Worm (Caenorhabditis elegans) whole organism, L2 larva: ENCODE data around the gene sri-57.
"Not testable (repeated sequence)": the region's sequence is repeated elsewhere in the genome, so short reads cannot be mapped to it uniquely, and the experiment has no call there.

Experiments used
- C34F6.9 ChIP-seq: fragments of 150-350 bp; optimal IDR thresholded peaks from 2 replicates; lab custom pipeline; 2014; ENCODE audit warnings: missing biosample characterization, missing genetic modification characterization
- R02D3.7 ChIP-seq: fragments of 150-350 bp; optimal IDR thresholded peaks from 2 replicates; lab custom pipeline; 2014; ENCODE audit warnings: missing biosample characterization, missing genetic modification characterization
- alr-1 ChIP-seq: fragments of 150-350 bp; optimal IDR thresholded peaks from 2 replicates; lab custom pipeline; 2014; ENCODE audit warnings: missing biosample characterization, missing genetic modification characterization
- aly-2 ChIP-seq: fragments of 150-350 bp; optimal IDR thresholded peaks from 2 replicates; lab custom pipeline; 2014; ENCODE audit warnings: missing biosample characterization, missing genetic modification characterization
- ama-1 ChIP-seq: fragments of 150-350 bp; optimal IDR thresholded peaks from 2 replicates; lab custom pipeline; 2018; ENCODE audit warnings: inconsistent platforms
- blmp-1 ChIP-seq: sonication (generic microtip); optimal IDR thresholded peaks from 2 replicates; lab custom pipeline; 2017; ENCODE audit warnings: missing genetic modification characterization, mild to moderate bottlenecking, missing compliant biosample characterization, antibody characterized with exemption, moderate library complexity; ENCODE audit not compliant: insufficient read depth
- crh-2 ChIP-seq: sonication (generic microtip); optimal IDR thresholded peaks from 2 replicates; lab custom pipeline; 2017; ENCODE audit warnings: missing biosample characterization, missing genetic modification characterization
- dmd-4 ChIP-seq: sonication (generic microtip); optimal IDR thresholded peaks from 2 replicates; lab custom pipeline; 2017; ENCODE audit warnings: missing biosample characterization, missing genetic modification characterization
- egl-27 ChIP-seq: sonication (generic microtip); optimal IDR thresholded peaks from 3 replicates; lab custom pipeline; 2017; ENCODE audit warnings: missing biosample characterization, missing genetic modification reagents, missing genetic modification characterization
- elt-1 ChIP-seq: fragments of 150-350 bp; optimal IDR thresholded peaks from 2 replicates; lab custom pipeline; 2014; ENCODE audit warnings: missing biosample characterization, missing genetic modification characterization
- fos-1 ChIP-seq: fragments of 150-350 bp; optimal IDR thresholded peaks from 2 replicates; lab custom pipeline; 2014; ENCODE audit warnings: missing biosample characterization, missing genetic modification characterization
- gmeb-1 ChIP-seq: fragments of 150-350 bp; optimal IDR thresholded peaks from 2 replicates; lab custom pipeline; 2014; ENCODE audit warnings: missing biosample characterization, missing genetic modification characterization
- lin-11 ChIP-seq: fragments of 150-350 bp; sonication (generic microtip); optimal IDR thresholded peaks from 2 replicates; lab custom pipeline; 2014; ENCODE audit warnings: missing biosample characterization, missing genetic modification characterization, inconsistent platforms, mixed read lengths
- lin-13 ChIP-seq: fragments of 150-350 bp; optimal IDR thresholded peaks from 2 replicates; lab custom pipeline; 2014; ENCODE audit warnings: missing biosample characterization, missing genetic modification reagents, missing genetic modification characterization
- mab-5 ChIP-seq: fragments of 150-350 bp; optimal IDR thresholded peaks from 2 replicates; lab custom pipeline; 2014; ENCODE audit warnings: missing biosample characterization, missing genetic modification characterization
- mbf-1 ChIP-seq: sonication (generic microtip); optimal IDR thresholded peaks from 2 replicates; lab custom pipeline; 2017; ENCODE audit warnings: missing biosample characterization, missing genetic modification characterization
- mdl-1 ChIP-seq, 2 experiments: fragments of 150-350 bp in 1 of 2; sonication (generic microtip) in 1 of 2; optimal IDR thresholded peaks; 2 replicates each; lab custom pipeline; 2017; ENCODE audit warnings: missing biosample characterization in 2 of 2, missing genetic modification characterization in 2 of 2
- nhr-11 ChIP-seq: fragments of 150-350 bp; optimal IDR thresholded peaks from 2 replicates; lab custom pipeline; 2014; ENCODE audit warnings: missing biosample characterization, missing genetic modification characterization
- nhr-12 ChIP-seq: fragments of 150-350 bp; optimal IDR thresholded peaks from 2 replicates; lab custom pipeline; 2014; ENCODE audit warnings: missing biosample characterization, missing genetic modification characterization
- nhr-129 ChIP-seq: fragments of 150-350 bp; optimal IDR thresholded peaks from 2 replicates; lab custom pipeline; 2014; ENCODE audit warnings: missing biosample characterization, missing genetic modification characterization
- nhr-21 ChIP-seq: fragments of 150-350 bp; optimal IDR thresholded peaks from 2 replicates; lab custom pipeline; 2014; ENCODE audit warnings: missing biosample characterization, missing genetic modification characterization
- nhr-237 ChIP-seq: fragments of 150-350 bp; optimal IDR thresholded peaks from 2 replicates; lab custom pipeline; 2014; ENCODE audit warnings: missing biosample characterization, missing genetic modification characterization
- nhr-25 ChIP-seq: fragments of 150-350 bp; sonication (generic microtip); optimal IDR thresholded peaks from 3 replicates; lab custom pipeline; 2014; ENCODE audit warnings: missing biosample characterization, missing genetic modification characterization
- nhr-6 ChIP-seq: fragments of 150-350 bp; optimal IDR thresholded peaks from 2 replicates; lab custom pipeline; 2014; ENCODE audit warnings: missing biosample characterization, missing genetic modification characterization
- nhr-77 ChIP-seq: fragments of 150-350 bp; optimal IDR thresholded peaks from 2 replicates; lab custom pipeline; 2014; ENCODE audit warnings: missing biosample characterization, missing genetic modification characterization
- peb-1 ChIP-seq: fragments of 150-350 bp; optimal IDR thresholded peaks from 2 replicates; lab custom pipeline; 2014; ENCODE audit warnings: missing biosample characterization, missing genetic modification characterization
- sem-4 ChIP-seq: fragments of 150-350 bp; optimal IDR thresholded peaks from 2 replicates; lab custom pipeline; 2014; ENCODE audit warnings: missing biosample characterization, missing genetic modification reagents, missing genetic modification characterization
- skn-1 ChIP-seq: sonication (generic microtip); optimal IDR thresholded peaks from 2 replicates; lab custom pipeline; 2017; ENCODE audit warnings: missing biosample characterization, missing genetic modification characterization
- sma-3 ChIP-seq: sonication (generic microtip); optimal IDR thresholded peaks from 2 replicates; lab custom pipeline; 2016; ENCODE audit warnings: missing genetic modification reagents, missing genetic modification characterization, missing compliant biosample characterization
- sma-9 ChIP-seq, 2 experiments: fragments of 150-350 bp in 1 of 2; sonication (generic microtip) in 1 of 2; optimal IDR thresholded peaks; 2 replicates each; lab custom pipeline; 2014 to 2016; ENCODE audit warnings: missing genetic modification characterization in 2 of 2, mild to moderate bottlenecking in 1 of 2, missing biosample characterization in 1 of 2, missing compliant biosample characterization in 1 of 2, missing genetic modification reagents in 1 of 2, moderate library complexity in 1 of 2
- unc-39 ChIP-seq: fragments of 150-350 bp; optimal IDR thresholded peaks from 2 replicates; lab custom pipeline; 2014; ENCODE audit warnings: missing biosample characterization, missing genetic modification characterization
- unc-55 ChIP-seq: fragments of 150-350 bp; sonication (generic microtip); optimal IDR thresholded peaks from 3 replicates; lab custom pipeline; 2014; ENCODE audit warnings: missing biosample characterization, missing genetic modification reagents, missing genetic modification characterization
- unc-62 ChIP-seq: fragments of 150-350 bp; optimal IDR thresholded peaks from 2 replicates; lab custom pipeline; 2014; ENCODE audit warnings: missing biosample characterization, missing genetic modification reagents, missing genetic modification characterization
- ztf-1 ChIP-seq: fragments of 200-800 bp; sonication (Bioruptor generic); conservative IDR thresholded peaks from 2 replicates; pipeline ENCODE4 v1.3.6; 2022; ENCODE audit warnings: missing genetic modification characterization, missing compliant biosample characterization
- ztf-11 ChIP-seq: sonication (generic microtip); optimal IDR thresholded peaks from 2 replicates; lab custom pipeline; 2017; ENCODE audit warnings: missing biosample characterization, missing genetic modification characterization
- ztf-4 ChIP-seq: fragments of 150-350 bp; optimal IDR thresholded peaks from 2 replicates; lab custom pipeline; 2014; ENCODE audit warnings: missing biosample characterization, missing genetic modification characterization

The sri-57 gene

ce11 chrII:2627154-2627799 is 44.9 kb downstream of the sri-57 start, which contains the start of gene sri-71:
Gene sri-71, plus strand, starts transcription at chrII:2627749.
- TF ChIP-seq peb-1 (tag; lab: Kevin White, UChicago) = no peak
- TF ChIP-seq skn-1 = no peak
- no peak for TF ChIP-seq sem-4 (tag; lab: Kevin White, UChicago)
- TF ChIP-seq aly-2 = no peak
- TF ChIP-seq nhr-25 (tag; lab: Kevin White, UChicago) = no peak
- TF ChIP-seq ama-1 (lab: Kevin White, UChicago) = no peak
- TF ChIP-seq gmeb-1 (tag; lab: Kevin White, UChicago) = no peak
- TF ChIP-seq nhr-12 (tag; lab: Kevin White, UChicago) = no peak
- no peak for TF ChIP-seq nhr-129 (tag; lab: Kevin White, UChicago)
- TF ChIP-seq crh-2 = no peak
- TF ChIP-seq unc-55 (GFP tag; lab: Kevin White, UChicago) = no peak
- no peak for TF ChIP-seq nhr-6 (tag; lab: Kevin White, UChicago)
- no peak for TF ChIP-seq sma-9 (GFP tag; optimal IDR thresholded peaks at IDR 0.05; lab: Kevin White, UChicago)
- TF ChIP-seq sma-9 (tag; optimal IDR thresholded peaks at IDR 0.05; lab: Kevin White, UChicago) = no peak
- no peak for TF ChIP-seq mdl-1 (tag; optimal IDR thresholded peaks at IDR 0.05; lab: Kevin White, UChicago)
- no peak for TF ChIP-seq mab-5 (tag; lab: Kevin White, UChicago)
- no peak for TF ChIP-seq nhr-21 (tag; lab: Kevin White, UChicago)
- TF ChIP-seq elt-1 (tag; lab: Kevin White, UChicago) = no peak
- TF ChIP-seq nhr-11 (tag; lab: Kevin White, UChicago) = no peak

- TF ChIP-seq ztf-11 (tag; lab: Kevin White, UChicago) (no peak), dmd-4 (tag; lab: Kevin White, UChicago) (no peak), ztf-4 (no peak), peb-1 (tag; lab: Kevin White, UChicago) (no peak), mbf-1 (no peak), nhr-11 (tag; lab: Kevin White, UChicago) (no peak), aly-2 (no peak), sem-4 (tag; lab: Kevin White, UChicago) (no peak), egl-27 (no peak), lin-13 (no peak), ama-1 (lab: Kevin White, UChicago) (no peak), R02D3.7 (tag; lab: Kevin White, UChicago) (no peak), lin-11 (tag; lab: Kevin White, UChicago) (no peak), nhr-77 (tag; lab: Kevin White, UChicago) (no peak), sma-3 (GFP tag; lab: Kevin White, UChicago) (no peak)
- TF ChIP-seq, all 48 proteins: peak for 0
Measured at ce11 chrII:2624792-2625191, 47.4 kb downstream of the sri-57 start, which contains the start of gene lgc-28. Gene lgc-28, plus strand, starts transcription at chrII:2625092.

- not testable (repeated sequence) for TF ChIP-seq elt-1 (tag; lab: Kevin White, UChicago); nhr-6 (tag; lab: Kevin White, UChicago); lin-13
Measured at ce11 chrII:2622936-2623452, 49.2 kb downstream of the sri-57 start, which contains the start of gene D2062.4. Gene D2062.4, plus strand, starts transcription at chrII:2623402.

ce11 chrII:2622480-2622879 is 49.7 kb downstream of the sri-57 start, which contains the start of gene D2062.5:
Gene D2062.5, plus strand, starts transcription at chrII:2622780.
- TF ChIP-seq fos-1 (no peak), ztf-4 (no peak), alr-1 (tag; lab: Kevin White, UChicago) (no peak), nhr-77 (tag; lab: Kevin White, UChicago) (no peak), nhr-129 (tag; lab: Kevin White, UChicago) (no peak), nhr-11 (tag; lab: Kevin White, UChicago) (no peak), dmd-4 (tag; lab: Kevin White, UChicago) (no peak), ztf-1 (GFP tag; lab: Robert Waterston, UW) (no peak), C34F6.9 (no peak), mab-5 (tag; lab: Kevin White, UChicago) (no peak), blmp-1 (no peak), sem-4 (tag; lab: Kevin White, UChicago) (no peak), crh-2 (no peak), unc-39 (tag; lab: Kevin White, UChicago) (no peak), unc-62 (GFP tag; lab: Kevin White, UChicago) (no peak), nhr-237 (tag; lab: Kevin White, UChicago) (no peak)
